Worm (Caenorhabditis elegans) whole organism, midembryonic: Measurements from ENCODE around the gene col-185.

Experiments
- T22C8.4 ChIP-seq: fragments of 200-800 bp; sonication (Bioruptor generic); IDR thresholded peaks from 2 replicates; pipeline ENCODE4 v1.3.6; 2022; ENCODE audit warnings: missing genetic modification characterization, missing compliant biosample characterization
- cog-1 ChIP-seq: sonication (generic microtip); optimal IDR thresholded peaks from 2 replicates; lab custom pipeline; 2016; ENCODE audit warnings: missing genetic modification characterization, missing compliant biosample characterization
- flt-1 ChIP-seq: fragments of 200-800 bp; sonication (Bioruptor generic); IDR thresholded peaks from 2 replicates; pipeline ENCODE4 v1.3.6; 2022; ENCODE audit warnings: missing genetic modification characterization, missing compliant biosample characterization
- klf-2 ChIP-seq: fragments of 200-800 bp; sonication (Bioruptor generic); conservative IDR thresholded peaks from 2 replicates; pipeline ENCODE4 v1.3.6; 2022; ENCODE audit warnings: missing genetic modification reagents, missing genetic modification characterization, missing compliant biosample characterization
- med-1 ChIP-seq: sonication (generic microtip); optimal IDR thresholded peaks from 2 replicates; lab custom pipeline; 2017; ENCODE audit warnings: missing genetic modification characterization, mild to moderate bottlenecking, missing compliant biosample characterization, antibody characterized with exemption, missing genetic modification reagents; ENCODE audit not compliant: insufficient read depth
- ref-1 ChIP-seq: fragments of 200-800 bp; sonication (Bioruptor generic); conservative IDR thresholded peaks from 2 replicates; pipeline ENCODE4 v1.3.6; 2022; ENCODE audit warnings: missing genetic modification reagents, missing genetic modification characterization, missing compliant biosample characterization
- tab-1 ChIP-seq: fragments of 200-800 bp; sonication (Bioruptor generic); IDR thresholded peaks from 2 replicates; pipeline ENCODE4 v1.3.6; 2022; ENCODE audit warnings: missing genetic modification characterization, missing compliant biosample characterization
- ztf-23 ChIP-seq: fragments of 200-800 bp; sonication (Bioruptor generic); IDR thresholded peaks from 2 replicates; pipeline ENCODE4 v1.3.6; 2022; ENCODE audit warnings: missing genetic modification reagents, missing genetic modification characterization, missing compliant biosample characterization
- ztf-29 ChIP-seq: fragments of 200-800 bp; sonication (Bioruptor generic); IDR thresholded peaks from 2 replicates; pipeline ENCODE4 v1.3.6; 2022; ENCODE audit warnings: missing genetic modification reagents, missing genetic modification characterization, missing compliant biosample characterization

The col-185 gene

DNA sequence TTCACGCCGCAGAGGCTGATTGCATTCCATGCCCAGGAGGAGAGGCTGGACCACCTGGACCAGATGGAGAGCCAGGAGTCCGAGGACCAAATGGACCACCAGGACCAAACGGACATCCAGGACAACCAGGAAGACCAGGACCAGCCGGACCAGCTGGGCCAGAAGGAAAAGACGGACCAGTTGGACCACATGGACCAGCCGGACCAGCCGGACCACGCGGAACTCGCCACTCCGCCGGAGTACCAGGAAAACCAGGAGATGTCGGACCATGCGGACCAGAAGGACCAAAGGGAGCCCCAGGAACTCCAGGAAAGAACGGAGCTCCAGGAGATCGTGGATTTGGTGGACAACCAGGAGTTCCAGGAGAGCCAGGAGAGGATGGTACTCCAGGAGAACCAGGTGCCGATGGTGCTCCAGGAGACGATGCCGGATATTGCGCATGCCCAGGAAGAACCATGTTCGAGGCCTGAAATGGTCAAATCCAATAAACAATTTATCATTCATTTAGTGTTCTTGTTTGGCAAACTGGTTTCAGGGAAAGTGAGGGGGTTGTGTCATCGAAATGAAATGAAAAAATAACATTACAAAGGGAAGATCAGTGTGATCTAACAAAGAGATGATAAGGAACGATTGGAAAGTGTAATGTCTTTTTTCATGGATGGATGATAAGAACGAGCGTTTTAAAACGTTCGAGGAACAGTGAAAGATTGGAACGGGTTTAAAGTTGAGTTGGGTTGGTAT lies 40.8 kb downstream of the col-185 start:
- no peak for TF ChIP-seq ref-1
- no peak for TF ChIP-seq cog-1 (tag; lab: Kevin White, UChicago)
- no peak for TF ChIP-seq ztf-29
- no peak for TF ChIP-seq ztf-23 (GFP tag; lab: Robert Waterston, UW)
- no peak for TF ChIP-seq tab-1 (GFP tag; lab: Robert Waterston, UW)
- no peak for TF ChIP-seq klf-2
- TF ChIP-seq T22C8.4 (GFP tag; lab: Robert Waterston, UW): no peak
- TF ChIP-seq med-1 (GFP tag; lab: Kevin White, UChicago): no peak

- TF ChIP-seq ztf-23 (GFP tag; lab: Robert Waterston, UW) (no peak), ref-1 (no peak), flt-1 (GFP tag; lab: Robert Waterston, UW) (no peak), T22C8.4 (GFP tag; lab: Robert Waterston, UW) (no peak), cog-1 (tag; lab: Kevin White, UChicago) (no peak), med-1 (GFP tag; lab: Kevin White, UChicago) (no peak), tab-1 (GFP tag; lab: Robert Waterston, UW) (no peak), ztf-29 (no peak), klf-2 (no peak)
Measured at ce11 chrX:13469047-13469633, 41.8 kb downstream of the col-185 start, which contains the start of gene col-184. TSS of gene col-184 (plus strand) at chrX:13469455.

ce11 chrX:13466926-13467866 lies 43.7 kb downstream of the col-185 start, which contains the start of gene col-183:
TSS of gene col-183 (minus strand) at chrX:13467764.
- TF ChIP-seq flt-1 (GFP tag; lab: Robert Waterston, UW) (no peak), ztf-23 (GFP tag; lab: Robert Waterston, UW) (no peak), med-1 (GFP tag; lab: Kevin White, UChicago) (no peak), T22C8.4 (GFP tag; lab: Robert Waterston, UW) (no peak), ref-1 (no peak), klf-2 (no peak), cog-1 (tag; lab: Kevin White, UChicago) (no peak), ztf-29 (no peak), tab-1 (GFP tag; lab: Robert Waterston, UW) (no peak)

DNA sequence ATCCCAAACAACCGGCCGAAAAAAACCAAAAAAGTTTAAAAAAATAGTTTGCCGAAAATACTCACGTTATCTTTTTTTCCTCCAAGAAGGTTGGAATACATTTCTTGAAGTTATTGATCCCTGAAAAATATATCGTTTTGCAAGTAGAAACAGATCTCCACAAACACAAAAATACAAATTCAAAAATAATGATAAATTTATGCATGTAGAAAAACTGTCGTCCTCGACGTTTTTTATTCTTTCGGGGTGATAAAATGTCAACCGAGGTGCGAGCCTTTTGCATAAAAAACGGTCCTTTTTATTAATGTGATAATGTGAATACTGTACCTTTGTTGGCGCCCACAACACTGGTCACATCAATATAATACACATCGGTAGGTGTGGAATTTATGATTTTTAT lies 47.1 kb downstream of the col-185 start, which contains the start of gene F02D10.2:
Gene F02D10.2 (minus strand): TSS at position 101 of the 400 bp plus-strand sequence.
- no peak for TF ChIP-seq ztf-23 (GFP tag; lab: Robert Waterston, UW)
- TF ChIP-seq med-1 (GFP tag; lab: Kevin White, UChicago): no peak

DNA sequence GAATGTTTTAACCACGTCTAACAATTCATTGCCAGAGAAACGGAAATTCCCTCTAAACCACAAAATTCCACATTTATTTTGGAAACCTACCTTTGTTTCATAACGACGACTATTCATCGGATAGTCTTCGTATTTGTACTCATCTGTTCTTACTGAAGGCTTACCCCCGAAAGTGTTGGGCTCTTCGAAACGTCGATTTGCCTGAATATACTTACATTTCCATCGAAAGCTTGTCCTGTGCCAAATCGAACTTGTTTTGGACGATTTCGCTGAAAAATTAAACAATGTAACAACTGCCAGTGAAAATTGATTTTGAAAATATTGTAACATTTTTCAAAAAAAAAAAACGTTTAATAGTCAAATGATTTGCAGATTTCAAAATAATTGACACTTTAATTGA lies 48.4 kb downstream of the col-185 start, which contains the start of gene F02D10.3:
Gene F02D10.3 (minus strand): TSS at position 101 of the 400 bp plus-strand sequence.
- TF ChIP-seq T22C8.4 (GFP tag; lab: Robert Waterston, UW): no peak
